Worm (Caenorhabditis elegans): ENCODE results near the gene mrp-4.

DNA sequence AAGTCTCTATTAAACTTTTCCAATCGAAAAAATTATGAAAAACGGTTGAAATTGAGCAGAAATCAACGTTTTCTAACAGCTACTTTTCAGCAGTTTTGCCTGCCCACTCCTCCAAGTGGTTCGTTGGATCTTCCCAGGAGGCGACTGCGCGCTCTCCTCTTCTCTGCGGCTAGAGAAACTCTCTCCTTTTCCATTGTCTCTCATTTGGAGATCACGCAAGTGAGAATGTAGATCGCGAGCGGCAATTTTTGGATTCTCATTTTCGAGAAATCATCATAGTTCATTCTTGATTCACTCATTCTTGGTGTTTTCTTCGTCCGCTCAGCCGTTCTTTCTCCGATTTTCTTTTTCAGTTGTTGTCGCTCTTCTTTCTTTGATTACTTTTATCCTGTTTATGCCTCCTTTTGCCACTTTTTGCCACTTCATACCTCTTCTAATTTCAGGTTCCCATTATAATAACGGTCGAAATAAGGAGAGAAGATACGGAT lies at the start of gene mrp-4:
- TF ChIP-seq B0310.2 (tag; optimal IDR thresholded peaks at IDR 0.05) (no peak), ceh-13 (GFP tag; optimal IDR thresholded peaks at IDR 0.05) (no peak), flt-1 (GFP tag; IDR thresholded peaks at IDR 0.05) (no peak), ceh-36 (tag; optimal IDR thresholded peaks at IDR 0.05) (no peak), pes-1 (GFP tag; IDR thresholded peaks at IDR 0.05) (no peak), ama-1 (optimal IDR thresholded peaks at IDR 0.05) (no peak), scrt-1 (GFP tag; IDR thresholded peaks at IDR 0.05) (no peak)
